Worm (Caenorhabditis elegans): ENCODE measurements around the gene eat-3.

eat-3 gene

DNA sequence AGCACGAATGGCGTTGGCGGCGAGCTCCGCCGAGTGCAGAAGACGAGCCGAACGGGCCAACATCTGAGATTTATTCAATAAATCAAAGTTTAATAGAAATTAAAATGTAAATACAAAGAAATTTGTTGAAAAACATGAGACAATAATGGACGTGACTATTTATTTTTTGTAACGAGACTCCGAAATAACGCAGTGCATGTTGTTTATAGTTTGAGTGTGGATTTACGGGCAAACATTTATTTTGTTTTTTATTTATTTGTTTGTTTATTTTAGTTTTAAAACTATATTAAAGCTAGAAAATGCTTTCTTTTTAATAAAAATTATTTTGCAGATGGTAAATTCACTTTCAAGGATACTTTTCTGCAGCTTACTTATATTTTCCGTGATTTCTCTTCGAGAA, 28.0 kb downstream of the eat-3 start, which contains the start of the genes sdhb-1 and cup-15:
Gene sdhb-1, minus strand, starts transcription at position 63 of the 400 bp plus-strand sequence.
Gene cup-15, plus strand, starts transcription at position 332 of the 400 bp plus-strand sequence.
- TF ChIP-seq lin-11 (tag; optimal IDR thresholded peaks at IDR 0.05) (no peak), ceh-34 (tag; optimal IDR thresholded peaks at IDR 0.05) (no peak), sox-4 (tag; optimal IDR thresholded peaks at IDR 0.05) (no peak), fkh-10 (GFP tag; optimal IDR thresholded peaks at IDR 0.05) (no peak), pha-4 (tag; optimal IDR thresholded peaks at IDR 0.05) (no peak), ets-4 (tag; optimal IDR thresholded peaks at IDR 0.05) (no peak), elt-4 (tag; optimal IDR thresholded peaks at IDR 0.05) (no peak), pax-1 (tag; optimal IDR thresholded peaks at IDR 0.05) (no peak), mec-3 (tag; optimal IDR thresholded peaks at IDR 0.05; ENCODE audit: borderline replicate concordance) (no peak), hlh-8 (tag; optimal IDR thresholded peaks at IDR 0.05) (no peak), zip-5 (tag; optimal IDR thresholded peaks at IDR 0.05) (no peak), ceh-6 (GFP tag; optimal IDR thresholded peaks at IDR 0.05) (no peak), ceh-31 (tag; optimal IDR thresholded peaks at IDR 0.05) (no peak), Y22D7AL.16 (tag; optimal IDR thresholded peaks at IDR 0.05) (no peak), pag-3 (tag; optimal IDR thresholded peaks at IDR 0.05; ENCODE audit: borderline replicate concordance) (no peak), ceh-14 (tag; optimal IDR thresholded peaks at IDR 0.05) (no peak), pqm-1 (tag; optimal IDR thresholded peaks at IDR 0.05) (no peak)

DNA sequence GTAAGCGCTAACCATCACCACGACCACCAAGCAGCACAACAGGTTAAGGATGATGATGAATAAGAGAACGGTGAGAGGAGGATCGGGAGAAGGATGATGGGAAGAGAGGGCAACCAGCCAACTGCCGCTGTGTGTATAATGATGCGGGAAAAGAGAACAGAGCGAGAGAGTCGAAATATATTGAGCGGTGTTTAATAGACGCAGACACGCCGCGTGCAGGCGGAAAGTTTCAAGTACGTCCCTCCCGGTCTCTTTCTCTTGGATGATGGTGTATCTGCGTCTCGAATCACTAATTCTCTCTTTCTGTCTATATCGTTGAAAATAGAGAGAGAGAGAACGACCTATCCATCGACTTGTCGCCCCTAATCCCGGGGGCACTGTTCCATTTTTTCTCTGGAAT, 32.0 kb downstream of the eat-3 start:
- TF ChIP-seq fkh-6 (tag; optimal IDR thresholded peaks at IDR 0.05) (no peak), ceh-2 (tag; optimal IDR thresholded peaks at IDR 0.05) (no peak), ceh-18 (tag; optimal IDR thresholded peaks at IDR 0.05) (peak; percentile 74), lin-11 (tag; optimal IDR thresholded peaks at IDR 0.05) (no peak), tbx-7 (tag; optimal IDR thresholded peaks at IDR 0.05) (no peak), ceh-22 (tag; optimal IDR thresholded peaks at IDR 0.05) (peak; percentile 12), ceh-34 (tag; optimal IDR thresholded peaks at IDR 0.05) (peak; percentile 55), ceh-19 (GFP tag; optimal IDR thresholded peaks at IDR 0.05) (peak; percentile 32), ceh-31 (tag; optimal IDR thresholded peaks at IDR 0.05) (peak; percentile 26), odd-2 (tag; optimal IDR thresholded peaks at IDR 0.05) (no peak), nhr-232 (tag; optimal IDR thresholded peaks at IDR 0.05) (no peak), ref-2 (tag; optimal IDR thresholded peaks at IDR 0.05) (peak; percentile 30), nfya-1 (tag; optimal IDR thresholded peaks at IDR 0.05) (peak; percentile 69), dve-1 (tag; optimal IDR thresholded peaks at IDR 0.05) (peak; percentile 2), hlh-30 (tag; optimal IDR thresholded peaks at IDR 0.05; ENCODE audit: insufficient read depth) (peak; percentile 54), unc-3 (GFP tag; conservative IDR thresholded peaks at IDR 0.05) (0 out of 2 replicates have a peak, but pooled peaks have one; percentile 18), unc-3 (tag; optimal IDR thresholded peaks at IDR 0.05) (no peak), pha-4 (tag; optimal IDR thresholded peaks at IDR 0.05) (no peak), tbx-2 (tag; optimal IDR thresholded peaks at IDR 0.05) (peak; percentile 38), unc-55 (GFP tag; optimal IDR thresholded peaks at IDR 0.05) (peak; percentile 18), unc-42 (tag; optimal IDR thresholded peaks at IDR 0.05) (peak; percentile 7), C38D4.7 (GFP tag; optimal IDR thresholded peaks at IDR 0.05) (no peak)

DNA sequence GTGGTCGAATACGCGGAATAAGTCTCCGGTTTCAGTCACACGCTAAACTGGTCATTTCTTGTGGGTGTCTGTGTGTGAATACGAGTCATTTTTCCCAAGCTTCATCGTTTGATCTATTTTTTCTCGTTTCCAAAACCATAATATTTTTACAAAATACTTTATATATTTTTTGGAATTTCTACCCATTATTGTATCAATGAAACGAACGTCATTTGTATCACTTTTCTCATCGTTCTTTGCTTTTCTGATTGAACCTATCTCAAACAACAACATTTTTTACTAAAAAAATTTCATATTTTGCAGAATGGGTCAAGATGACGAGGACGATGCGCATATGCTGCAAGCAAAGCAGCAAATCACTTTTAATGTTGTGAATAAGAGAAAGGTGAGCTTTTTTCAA, 33.6 kb downstream of the eat-3 start, which contains the start of gene mel-11:
Gene mel-11, plus strand, starts transcription at position 301 of the 400 bp plus-strand sequence.
- TF ChIP-seq tbx-7 (tag; optimal IDR thresholded peaks at IDR 0.05) (no peak), ceh-30 (tag; optimal IDR thresholded peaks at IDR 0.05) (no peak), ceh-9 (tag; optimal IDR thresholded peaks at IDR 0.05) (no peak), tbx-2 (tag; optimal IDR thresholded peaks at IDR 0.05) (no peak), ceh-31 (tag; optimal IDR thresholded peaks at IDR 0.05) (no peak), nhr-232 (tag; optimal IDR thresholded peaks at IDR 0.05) (no peak), odd-2 (tag; optimal IDR thresholded peaks at IDR 0.05) (no peak), ahr-1 (tag; optimal IDR thresholded peaks at IDR 0.05) (no peak), zip-5 (tag; optimal IDR thresholded peaks at IDR 0.05) (no peak), pha-4 (tag; optimal IDR thresholded peaks at IDR 0.05) (no peak), hlh-13 (GFP tag; optimal IDR thresholded peaks at IDR 0.05) (no peak)

Measured in whole organism, late embryonic.